Worm (Caenorhabditis elegans) whole organism, L4 larva: ENCODE data around the gene F44A6.5.

Source experiments
- F37D6.2 ChIP-seq: sonication (generic microtip); optimal IDR thresholded peaks from 2 replicates; lab custom pipeline; 2016; ENCODE audit warnings: mild to moderate bottlenecking, missing genetic modification characterization, missing compliant biosample characterization
- Y105C5A.15 ChIP-seq: fragments of 200-800 bp; sonication (Bioruptor generic); IDR thresholded peaks from 2 replicates; pipeline ENCODE4 v1.3.6; 2022; ENCODE audit warnings: missing genetic modification characterization, missing compliant biosample characterization
- Y75B8A.6 ChIP-seq: fragments of 200-800 bp; sonication (Bioruptor generic); IDR thresholded peaks from 2 replicates; pipeline ENCODE4 v1.3.6; 2022; ENCODE audit warnings: missing genetic modification reagents, missing genetic modification characterization, missing compliant biosample characterization
- ZK546.5 ChIP-seq, 2 experiments: sonication (generic microtip); optimal IDR thresholded peaks; 2 replicates each; lab custom pipeline; 2017; ENCODE audit warnings: missing biosample characterization in 2 of 2, missing genetic modification characterization in 2 of 2
- aha-1 ChIP-seq: fragments of 150-350 bp; peaks from one replicate; lab custom pipeline; 2014; ENCODE audit warnings: missing biosample characterization, missing genetic modification characterization
- attf-4 ChIP-seq: sonication (generic microtip); optimal IDR thresholded peaks from 3 replicates; lab custom pipeline; 2017; ENCODE audit warnings: missing biosample characterization, missing genetic modification characterization
- ceh-20 ChIP-seq: fragments of 200-800 bp; sonication (Bioruptor generic); IDR thresholded peaks from 2 replicates; pipeline ENCODE4 v1.3.6; 2022; ENCODE audit warnings: missing genetic modification reagents, missing genetic modification characterization, missing compliant biosample characterization
- ceh-44 ChIP-seq: fragments of 200-800 bp; sonication (Bioruptor generic); IDR thresholded peaks from 2 replicates; pipeline ENCODE4 v1.3.6; 2022; ENCODE audit warnings: missing genetic modification reagents, missing genetic modification characterization, missing compliant biosample characterization
- cey-2 ChIP-seq: sonication (generic microtip); optimal IDR thresholded peaks from 3 replicates; lab custom pipeline; 2017; ENCODE audit warnings: missing genetic modification characterization, mild to moderate bottlenecking, missing compliant biosample characterization, antibody characterized with exemption, borderline replicate concordance; ENCODE audit not compliant: insufficient read depth
- daf-16 ChIP-seq, 3 experiments: sonication (generic microtip); optimal IDR thresholded peaks; 2 replicates each; lab custom pipeline; 2016 to 2017; ENCODE audit warnings: missing genetic modification characterization in 3 of 3, missing genetic modification reagents in 3 of 3, mild to moderate bottlenecking in 2 of 3, missing compliant biosample characterization in 2 of 3, missing biosample characterization in 1 of 3, moderate library complexity in 1 of 3
- daf-8 ChIP-seq: fragments of 200-800 bp; sonication (Bioruptor generic); IDR thresholded peaks from 2 replicates; pipeline ENCODE4 v1.3.6; 2022; ENCODE audit warnings: missing genetic modification characterization, missing compliant biosample characterization
- dpl-1 ChIP-seq: fragments of 150-350 bp; optimal IDR thresholded peaks from 2 replicates; lab custom pipeline; 2014; ENCODE audit warnings: missing biosample characterization, missing genetic modification reagents, missing genetic modification characterization
- duxl-1 ChIP-seq: sonication (generic microtip); optimal IDR thresholded peaks from 2 replicates; lab custom pipeline; 2016; ENCODE audit warnings: mild to moderate bottlenecking, missing genetic modification characterization, moderate library complexity, missing compliant biosample characterization; ENCODE audit not compliant: poor library complexity
- egl-43 ChIP-seq: fragments of 200-800 bp; sonication (Bioruptor generic); IDR thresholded peaks from 2 replicates; pipeline ENCODE4 v1.3.6; 2022; ENCODE audit warnings: missing genetic modification reagents, missing genetic modification characterization, missing compliant biosample characterization
- fkh-10 ChIP-seq: fragments of 150-350 bp; optimal IDR thresholded peaks from 2 replicates; lab custom pipeline; 2014; ENCODE audit warnings: missing biosample characterization, missing genetic modification reagents, missing genetic modification characterization
- fos-1 ChIP-seq: fragments of 150-350 bp; optimal IDR thresholded peaks from 2 replicates; lab custom pipeline; 2014; ENCODE audit warnings: missing biosample characterization, missing genetic modification characterization
- gei-8 ChIP-seq: fragments of 200-800 bp; sonication (Bioruptor generic); optimal IDR thresholded peaks from 2 replicates; lab custom pipeline; 2018; ENCODE audit warnings: mild to moderate bottlenecking, missing genetic modification characterization, missing compliant biosample characterization
- hif-1 ChIP-seq, 2 experiments: sonication (generic microtip); optimal IDR thresholded peaks; 2 replicates each; lab custom pipeline; 2016 to 2017; ENCODE audit warnings: missing compliant biosample characterization in 2 of 2, missing genetic modification characterization in 2 of 2, missing genetic modification reagents in 2 of 2, missing genotype in 2 of 2, mild to moderate bottlenecking in 1 of 2
- hlh-11 ChIP-seq: fragments of 200-800 bp; sonication (Bioruptor generic); optimal IDR thresholded peaks from 2 replicates; lab custom pipeline; 2018; ENCODE audit warnings: mild to moderate bottlenecking, missing genetic modification characterization, missing compliant biosample characterization
- hmg-1.1 ChIP-seq: fragments of 200-800 bp; sonication (Bioruptor generic); IDR thresholded peaks from 2 replicates; pipeline ENCODE4 v1.3.6; 2022; ENCODE audit warnings: missing genetic modification reagents, missing genetic modification characterization, missing compliant biosample characterization
- jun-1 ChIP-seq: fragments of 150-350 bp; optimal IDR thresholded peaks from 2 replicates; lab custom pipeline; 2014; ENCODE audit warnings: missing biosample characterization, missing genetic modification reagents, missing genetic modification characterization
- lin-29 ChIP-seq: fragments of 200-800 bp; sonication (Bioruptor generic); IDR thresholded peaks from 2 replicates; pipeline ENCODE4 v1.3.6; 2022; ENCODE audit warnings: missing genetic modification reagents, missing genetic modification characterization, missing compliant biosample characterization
- lin-38 ChIP-seq: fragments of 200-800 bp; sonication (Bioruptor generic); IDR thresholded peaks from 2 replicates; pipeline ENCODE4 v1.3.6; 2022; ENCODE audit warnings: missing genetic modification reagents, missing genetic modification characterization, missing compliant biosample characterization
- lir-3 ChIP-seq: sonication (generic microtip); optimal IDR thresholded peaks from 2 replicates; lab custom pipeline; 2016; ENCODE audit warnings: mild to moderate bottlenecking, missing genetic modification characterization, missing compliant biosample characterization
- lsy-2 ChIP-seq, 2 experiments: fragments of 150-350 bp in 1 of 2; sonication (generic microtip) in 1 of 2; optimal IDR thresholded peaks; 2 replicates each; lab custom pipeline; 2014 to 2017; ENCODE audit warnings: missing biosample characterization in 2 of 2, missing genetic modification characterization in 2 of 2
- madf-9 ChIP-seq: fragments of 200-800 bp; sonication (Bioruptor generic); conservative IDR thresholded peaks from 2 replicates; pipeline ENCODE4 v1.3.6; 2022; ENCODE audit warnings: missing genetic modification reagents, missing genetic modification characterization, missing compliant biosample characterization
- mdl-1 ChIP-seq, 2 experiments: fragments of 150-350 bp in 1 of 2; sonication (generic microtip) in 1 of 2; optimal IDR thresholded peaks; 2 replicates each; lab custom pipeline; 2014 to 2017; ENCODE audit warnings: missing biosample characterization in 2 of 2, missing genetic modification characterization in 2 of 2
- mdt-29 ChIP-seq: fragments of 200-800 bp; sonication (Bioruptor generic); IDR thresholded peaks from 2 replicates; pipeline ENCODE4 v1.3.6; 2022; ENCODE audit warnings: missing genetic modification reagents, missing genetic modification characterization, missing compliant biosample characterization
- mep-1 ChIP-seq: fragments of 150-350 bp; sonication (generic microtip); optimal IDR thresholded peaks from 3 replicates; lab custom pipeline; 2014; ENCODE audit warnings: missing biosample characterization, missing genetic modification characterization
- mxl-2 ChIP-seq: fragments of 200-800 bp; sonication (Bioruptor generic); conservative IDR thresholded peaks from 2 replicates; pipeline ENCODE4 v1.3.6; 2022; ENCODE audit warnings: missing genetic modification reagents, missing genetic modification characterization, missing compliant biosample characterization
- nhr-102 ChIP-seq: sonication (generic microtip); optimal IDR thresholded peaks from 2 replicates; lab custom pipeline; 2016; ENCODE audit warnings: mild to moderate bottlenecking, missing genetic modification characterization, moderate library complexity, missing compliant biosample characterization
- nhr-25 ChIP-seq: sonication (generic microtip); optimal IDR thresholded peaks from 2 replicates; lab custom pipeline; 2017; ENCODE audit warnings: missing genetic modification characterization, mild to moderate bottlenecking, missing compliant biosample characterization, antibody characterized with exemption, moderate library complexity, borderline replicate concordance; ENCODE audit not compliant: insufficient read depth
- nhr-6 ChIP-seq: fragments of 150-350 bp; optimal IDR thresholded peaks from 2 replicates; lab custom pipeline; 2014; ENCODE audit warnings: missing biosample characterization, missing genetic modification characterization
- nhr-76 ChIP-seq: fragments of 150-350 bp; optimal IDR thresholded peaks from 2 replicates; lab custom pipeline; 2014; ENCODE audit warnings: missing biosample characterization, missing genetic modification characterization
- php-3 ChIP-seq: fragments of 200-800 bp; sonication (Bioruptor generic); IDR thresholded peaks from 2 replicates; pipeline ENCODE4 v1.3.6; 2022; ENCODE audit warnings: missing genetic modification reagents, missing genetic modification characterization, missing compliant biosample characterization
- set-16 ChIP-seq: fragments of 200-800 bp; sonication (Bioruptor generic); IDR thresholded peaks from 2 replicates; pipeline ENCODE4 v1.3.6; 2022; ENCODE audit warnings: missing genetic modification reagents, missing genetic modification characterization, missing compliant biosample characterization
- snpc-1.2 ChIP-seq: fragments of 200-800 bp; sonication (Bioruptor generic); IDR thresholded peaks from 2 replicates; pipeline ENCODE4 v1.3.6; 2022; ENCODE audit warnings: missing genetic modification reagents, missing genetic modification characterization, missing compliant biosample characterization
- snpc-4 ChIP-seq: fragments of 150-350 bp; optimal IDR thresholded peaks from 2 replicates; lab custom pipeline; 2014; ENCODE audit warnings: missing biosample characterization, missing genetic modification characterization
- spr-3 ChIP-seq: fragments of 200-800 bp; sonication (Bioruptor generic); optimal IDR thresholded peaks from 2 replicates; lab custom pipeline; 2018; ENCODE audit warnings: mild to moderate bottlenecking, missing genetic modification characterization, missing compliant biosample characterization
- tag-97 ChIP-seq: fragments of 200-800 bp; sonication (Bioruptor generic); IDR thresholded peaks from 2 replicates; pipeline ENCODE4 v1.3.6; 2022; ENCODE audit warnings: missing genetic modification characterization, missing compliant biosample characterization
- unc-39 ChIP-seq: sonication (generic microtip); optimal IDR thresholded peaks from 2 replicates; lab custom pipeline; 2017; ENCODE audit warnings: missing biosample characterization, missing genetic modification characterization
- unc-62 ChIP-seq, 3 experiments: fragments of 150-350 bp in 1 of 3; sonication (generic microtip); optimal IDR thresholded peaks in 2 of 3; peaks in 1 of 3; 1 replicate in 1 of 3; 2 replicates in 2 of 3; lab custom pipeline; 2014 to 2017; ENCODE audit warnings: missing biosample characterization in 3 of 3, missing genetic modification characterization in 3 of 3, missing genetic modification reagents in 3 of 3, missing genotype in 1 of 3
- vab-7 ChIP-seq: fragments of 200-800 bp; sonication (Bioruptor generic); IDR thresholded peaks from 2 replicates; pipeline ENCODE4 v1.3.6; 2022; ENCODE audit warnings: missing genetic modification reagents, missing genetic modification characterization, missing compliant biosample characterization
- zag-1 ChIP-seq: fragments of 150-350 bp; optimal IDR thresholded peaks from 2 replicates; lab custom pipeline; 2014; ENCODE audit warnings: missing biosample characterization, missing genetic modification characterization
- zip-2 ChIP-seq: fragments of 150-350 bp; optimal IDR thresholded peaks from 2 replicates; lab custom pipeline; 2014; ENCODE audit warnings: missing biosample characterization, missing genetic modification characterization
- ztf-7 ChIP-seq: fragments of 150-350 bp; optimal IDR thresholded peaks from 2 replicates; lab custom pipeline; 2014; ENCODE audit warnings: missing biosample characterization, missing genetic modification characterization

Gene F44A6.5

DNA sequence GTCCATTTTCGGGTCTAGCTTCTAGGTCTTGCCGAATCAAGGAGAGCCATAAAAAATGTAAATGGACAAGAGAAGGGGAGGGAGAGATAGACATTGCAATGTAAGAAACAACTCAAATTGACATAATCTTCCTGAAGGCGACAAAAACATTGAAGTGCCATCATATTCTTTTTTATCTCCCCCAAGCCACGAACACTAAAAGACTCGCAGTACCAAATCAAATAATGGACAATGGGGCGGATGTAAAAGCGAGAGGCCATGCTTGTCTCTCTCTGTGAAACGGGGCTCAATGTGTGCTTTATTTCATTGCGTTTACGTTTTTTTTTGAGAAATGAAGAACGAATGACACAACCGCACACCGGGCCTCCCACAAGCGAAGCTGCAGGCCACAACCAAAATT is 7.1 kb upstream of the F44A6.5 start:
- no peak for TF ChIP-seq fos-1 (tag; lab: Kevin White, UChicago)
- TF ChIP-seq fkh-10 (GFP tag; lab: Kevin White, UChicago), result peak; percentile 68
- TF ChIP-seq, all 104 proteins: peak for 1

DNA sequence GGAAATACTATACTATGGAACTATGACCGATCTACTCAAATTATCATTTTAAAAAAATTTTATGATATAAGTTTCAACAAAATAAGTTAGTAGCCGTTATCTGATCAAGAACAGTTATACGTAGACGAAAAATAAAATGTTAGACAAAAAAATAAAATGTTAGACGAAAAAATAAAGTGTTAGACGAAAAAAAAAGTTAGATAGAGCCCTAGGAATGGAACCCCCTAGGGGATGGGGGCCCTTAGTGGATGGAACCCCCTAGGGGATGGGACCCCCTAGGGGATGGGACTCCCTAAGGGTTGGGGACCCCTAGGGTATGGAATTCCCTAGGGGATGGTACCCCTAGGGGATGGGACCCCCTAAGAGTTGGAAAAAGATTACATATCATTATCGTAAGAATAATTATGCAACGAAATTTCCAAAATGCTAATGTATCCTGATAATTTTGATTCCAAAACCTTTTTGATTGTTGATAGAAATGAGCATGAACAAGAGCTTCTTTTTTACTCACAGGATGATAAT is 516 bp upstream of the F44A6.5 start:
- TF ChIP-seq dpl-1 (GFP tag; lab: Kevin White, UChicago) (no peak), egl-43 (GFP tag; lab: Robert Waterston, UW) (peak; percentile 22; the same call in 1 of the 2 replicates), lir-3 (tag; lab: Kevin White, UChicago) (no peak), duxl-1 (tag; lab: Kevin White, UChicago) (no peak), tag-97 (GFP tag; lab: Robert Waterston, UW) (peak; percentile 70; the same call in 1 of the 2 replicates), unc-62 (GFP tag; optimal IDR thresholded peaks at IDR 0.05 in 1 of 2; lab: Kevin White, UChicago) (no peak), unc-62 (tag; optimal IDR thresholded peaks at IDR 0.05; lab: Kevin White, UChicago) (no peak), set-16 (GFP tag; lab: Robert Waterston, UW) (peak; percentile 41), cey-2 (no peak), jun-1 (tag; lab: Kevin White, UChicago) (no peak), hif-1 (tag; optimal IDR thresholded peaks at IDR 0.05; lab: Kevin White, UChicago) (no peak), vab-7 (GFP tag; lab: Robert Waterston, UW) (no peak), madf-9 (GFP tag; lab: Robert Waterston, UW) (no peak), nhr-76 (tag; lab: Kevin White, UChicago) (no peak), nhr-6 (tag; lab: Kevin White, UChicago) (no peak), mdl-1 (tag; optimal IDR thresholded peaks at IDR 0.05; lab: Kevin White, UChicago) (no peak)

DNA sequence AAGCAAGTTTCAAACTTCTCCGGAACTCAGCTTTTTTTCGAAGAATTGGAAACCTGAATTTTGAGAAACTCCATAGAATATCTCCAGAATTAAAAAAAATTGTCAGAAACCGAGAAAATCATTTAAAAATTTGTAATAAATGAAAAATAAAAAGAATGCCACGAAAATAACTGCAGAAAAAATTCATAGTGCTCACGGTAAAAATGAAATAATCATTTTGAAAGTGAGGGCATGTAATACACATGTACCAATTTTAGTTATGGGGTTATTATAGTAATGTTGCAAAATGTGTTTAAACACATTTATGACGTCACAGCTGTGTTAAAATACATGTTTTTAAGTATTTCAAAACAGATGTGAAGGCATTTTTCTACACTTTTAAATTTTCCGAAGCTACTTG is 1.9 kb downstream of the F44A6.5 start:
- TF ChIP-seq mep-1 (no peak), mxl-2 (GFP tag; lab: Robert Waterston, UW) (no peak), Y105C5A.15 (GFP tag; lab: Robert Waterston, UW) (no peak), unc-39 (no peak), php-3 (GFP tag; lab: Robert Waterston, UW) (peak; percentile 48), ztf-7 (tag; lab: Kevin White, UChicago) (no peak), gei-8 (GFP tag; lab: Kevin White, UChicago) (no peak), aha-1 (tag; lab: Kevin White, UChicago) (no peak), snpc-1.2 (GFP tag; lab: Robert Waterston, UW) (no peak), mdt-29 (GFP tag; lab: Robert Waterston, UW) (no peak), hlh-11 (no peak), nhr-25 (tag; lab: Kevin White, UChicago) (no peak), nhr-102 (tag; lab: Kevin White, UChicago) (peak; percentile 55), ZK546.5 (tag; optimal IDR thresholded peaks at IDR 0.05; lab: Kevin White, UChicago) (no peak), attf-4 (no peak), Y75B8A.6 (GFP tag; lab: Robert Waterston, UW) (no peak), ceh-44 (no peak), hmg-1.1 (GFP tag; lab: Robert Waterston, UW) (no peak), snpc-4 (no peak), lin-29 (peak; percentile 14; the same call in 1 of the 2 replicates), lin-38 (GFP tag; lab: Robert Waterston, UW) (peak; percentile 10; the same call in 1 of the 2 replicates), daf-8 (GFP tag; lab: Robert Waterston, UW) (no peak), hif-1 (tag; optimal IDR thresholded peaks at IDR 0.05; lab: Kevin White, UChicago) (no peak), lir-3 (tag; lab: Kevin White, UChicago) (no peak), zip-2 (tag; lab: Kevin White, UChicago) (no peak), ceh-20 (peak; percentile 16; the same call in 1 of the 2 replicates), daf-16 (GFP tag; optimal IDR thresholded peaks at IDR 0.05; lab: Kevin White, UChicago) (no peak), daf-16 (tag; optimal IDR thresholded peaks at IDR 0.05; lab: Kevin White, UChicago) (peak; percentile 44), spr-3 (no peak), zag-1 (tag; lab: Kevin White, UChicago) (no peak), lsy-2 (tag; optimal IDR thresholded peaks at IDR 0.05; lab: Kevin White, UChicago) (no peak), F37D6.2 (tag; lab: Kevin White, UChicago) (no peak)
